Fruit fly (Drosophila melanogaster) whole organism, embryonic: ENCODE data around the gene fz4.

ENCODE experiments used
- Ada2b ChIP-seq: fragments of 200-800 bp; sonication (Bioruptor generic); IDR thresholded peaks from 2 replicates; pipeline ENCODE4 v1.3.6; 2022; ENCODE audit warnings: missing biosample characterization, missing genetic modification characterization
- Aef1 ChIP-seq: fragments of 200-800 bp; sonication (Bioruptor generic); IDR thresholded peaks from 3 replicates; pipeline ENCODE4 v1.3.6; 2022; ENCODE audit warnings: missing biosample characterization, missing genetic modification characterization
- Bdp1 ChIP-seq: fragments of 200-800 bp; sonication (Bioruptor generic); optimal IDR thresholded peaks from 3 replicates; lab custom pipeline; 2016; ENCODE audit warnings: missing biosample characterization, missing genetic modification characterization
- CG11504 ChIP-seq: fragments of 200-800 bp; sonication (Bioruptor generic); optimal IDR thresholded peaks from 3 replicates; lab custom pipeline; 2019; ENCODE audit warnings: missing biosample characterization, mild to moderate bottlenecking, missing genetic modification characterization, moderate library complexity
- CG12942 ChIP-seq: fragments of 200-800 bp; sonication (Bioruptor generic); optimal IDR thresholded peaks from 3 replicates; lab custom pipeline; 2016; ENCODE audit warnings: missing biosample characterization, missing genetic modification characterization
- CG13775 ChIP-seq: fragments of 200-800 bp; sonication (Bioruptor generic); optimal IDR thresholded peaks from 3 replicates; lab custom pipeline; 2017; ENCODE audit warnings: missing biosample characterization, mild to moderate bottlenecking, missing genetic modification characterization
- CG17612 ChIP-seq: fragments of 200-800 bp; sonication (Bioruptor generic); IDR thresholded peaks from 2 replicates; pipeline ENCODE4 v1.3.6; 2022; ENCODE audit warnings: missing biosample characterization, missing genetic modification characterization
- CG32767 ChIP-seq: fragments of 200-800 bp; sonication (Bioruptor generic); IDR thresholded peaks from 2 replicates; pipeline ENCODE4 v1.3.6; 2022; ENCODE audit warnings: missing biosample characterization, missing genetic modification characterization
- CG34376 ChIP-seq: fragments of 200-800 bp; sonication (Bioruptor generic); optimal IDR thresholded peaks from 2 replicates; lab custom pipeline; 2018; ENCODE audit warnings: missing biosample characterization, mild to moderate bottlenecking, missing genetic modification characterization
- CG3847 ChIP-seq: fragments of 200-800 bp; sonication (Bioruptor generic); IDR thresholded peaks from 2 replicates; pipeline ENCODE4 v1.3.6; 2022; ENCODE audit warnings: missing biosample characterization, missing genetic modification characterization
- CG4820 ChIP-seq: fragments of 200-800 bp; sonication (Bioruptor generic); optimal IDR thresholded peaks from 3 replicates; lab custom pipeline; 2016; ENCODE audit warnings: missing biosample characterization, missing genetic modification characterization
- CG6175 ChIP-seq: fragments of 200-800 bp; sonication (Bioruptor generic); IDR thresholded peaks from 3 replicates; pipeline ENCODE4 v1.3.6; 2022; ENCODE audit warnings: missing biosample characterization, missing genetic modification characterization
- CG6254 ChIP-seq: fragments of 200-800 bp; sonication (Bioruptor generic); optimal IDR thresholded peaks from 3 replicates; lab custom pipeline; 2017; ENCODE audit warnings: mild to moderate bottlenecking, missing biosample characterization, missing genetic modification reagents, missing genetic modification characterization
- CG8765 ChIP-seq: fragments of 200-800 bp; sonication (Bioruptor generic); IDR thresholded peaks from 2 replicates; pipeline ENCODE4 v1.3.6; 2022; ENCODE audit warnings: missing biosample characterization, missing genetic modification characterization
- CG8924 ChIP-seq: fragments of 200-800 bp; optimal IDR thresholded peaks from 3 replicates; lab custom pipeline; 2019; ENCODE audit warnings: missing biosample characterization, mild to moderate bottlenecking, missing genetic modification characterization, moderate library complexity
- CG9797 ChIP-seq: fragments of 200-800 bp; sonication (Bioruptor generic); optimal IDR thresholded peaks from 3 replicates; lab custom pipeline; 2018; ENCODE audit warnings: missing biosample characterization, mild to moderate bottlenecking, missing genetic modification characterization
- CG9876 ChIP-seq: fragments of 200-800 bp; sonication (Bioruptor generic); optimal IDR thresholded peaks from 2 replicates; lab custom pipeline; 2016; ENCODE audit warnings: missing biosample characterization, missing genetic modification characterization
- CoRest ChIP-seq: fragments of 200-800 bp; sonication (Bioruptor generic); optimal IDR thresholded peaks from 3 replicates; lab custom pipeline; 2018; ENCODE audit warnings: missing biosample characterization, mild to moderate bottlenecking, missing genetic modification characterization, moderate library complexity
- CrebB ChIP-seq: fragments of 200-800 bp; sonication (Bioruptor generic); optimal IDR thresholded peaks from 3 replicates; lab custom pipeline; 2018; ENCODE audit warnings: missing biosample characterization, mild to moderate bottlenecking, missing genetic modification characterization
- Dip2 ChIP-seq: fragments of 200-800 bp; sonication (Bioruptor generic); IDR thresholded peaks from 2 replicates; pipeline ENCODE4 v1.3.6; 2022; ENCODE audit warnings: missing biosample characterization, missing genetic modification characterization
- ERR ChIP-seq: fragments of 200-800 bp; sonication (Bioruptor generic); optimal IDR thresholded peaks from 2 replicates; lab custom pipeline; 2016; ENCODE audit warnings: missing biosample characterization, missing genetic modification characterization
- Hr39 ChIP-seq: fragments of >200 bp; optimal IDR thresholded peaks from 2 replicates; lab custom pipeline; 2017
- MESR4 ChIP-seq: fragments of 200-800 bp; sonication (Bioruptor generic); optimal IDR thresholded peaks from 2 replicates; lab custom pipeline; 2018; ENCODE audit warnings: missing biosample characterization, mild to moderate bottlenecking, missing genetic modification characterization, moderate library complexity
- Taf1 ChIP-seq: fragments of 200-800 bp; sonication (Bioruptor generic); IDR thresholded peaks from 2 replicates; pipeline ENCODE4 v1.3.6; 2022; ENCODE audit warnings: missing biosample characterization, missing genetic modification characterization
- Tbp ChIP-seq: fragments of >200 bp; optimal IDR thresholded peaks from 2 replicates; lab custom pipeline; 2018; ENCODE audit warnings: missing biosample characterization, missing genetic modification characterization
- bsh ChIP-seq, 2 experiments: fragments of 200-800 bp; sonication (Bioruptor generic); optimal IDR thresholded peaks; 2 replicates each; lab custom pipeline; 2017 to 2018; ENCODE audit warnings: mild to moderate bottlenecking in 2 of 2, missing biosample characterization in 2 of 2, missing genetic modification characterization in 2 of 2, moderate library complexity in 1 of 2
- cato ChIP-seq: fragments of 200-800 bp; sonication (Bioruptor generic); optimal IDR thresholded peaks from 2 replicates; lab custom pipeline; 2016; ENCODE audit warnings: missing biosample characterization, missing genetic modification characterization, borderline replicate concordance
- caup ChIP-seq: fragments of 200-800 bp; sonication (Bioruptor generic); optimal IDR thresholded peaks from 3 replicates; lab custom pipeline; 2017; ENCODE audit warnings: missing biosample characterization, mild to moderate bottlenecking, missing genetic modification characterization, moderate library complexity; ENCODE audit not compliant: severe bottlenecking
- chif ChIP-seq, 2 experiments: fragments of 200-800 bp; sonication (Bioruptor generic); optimal IDR thresholded peaks; 3 replicates each; lab custom pipeline; 2016; ENCODE audit warnings: missing biosample characterization in 2 of 2, missing genetic modification characterization in 2 of 2
- danr ChIP-seq: fragments of 200-800 bp; sonication (Bioruptor generic); IDR thresholded peaks from 2 replicates; pipeline ENCODE4 v1.3.6; 2022; ENCODE audit warnings: missing biosample characterization, missing genetic modification characterization
- dimm ChIP-seq: fragments of 200-800 bp; sonication (Bioruptor generic); IDR thresholded peaks from 2 replicates; pipeline ENCODE4 v1.3.6; 2022; ENCODE audit warnings: missing biosample characterization, missing genetic modification characterization
- gem ChIP-seq: fragments of 200-800 bp; sonication (Bioruptor generic); optimal IDR thresholded peaks from 2 replicates; lab custom pipeline; 2019; ENCODE audit warnings: missing biosample characterization, mild to moderate bottlenecking, missing genetic modification characterization, moderate library complexity
- grn ChIP-seq: fragments of 200-800 bp; sonication (Bioruptor generic); optimal IDR thresholded peaks from 3 replicates; lab custom pipeline; 2017; ENCODE audit warnings: missing biosample characterization, missing genetic modification characterization
- gsb ChIP-seq: fragments of 200-800 bp; sonication (Bioruptor generic); IDR thresholded peaks from 2 replicates; pipeline ENCODE4 v1.3.6; 2022; ENCODE audit warnings: missing biosample characterization, missing genetic modification characterization
- hbn ChIP-seq: fragments of 200-800 bp; sonication (Bioruptor generic); IDR thresholded peaks from 2 replicates; pipeline ENCODE4 v1.3.6; 2022; ENCODE audit warnings: missing biosample characterization, missing genetic modification characterization; ENCODE audit not compliant: partially characterized antibody
- hth ChIP-seq: fragments of >200 bp; optimal IDR thresholded peaks from 2 replicates; lab custom pipeline; 2017; ENCODE audit warnings: inconsistent platforms
- jing ChIP-seq: fragments of 200-800 bp; sonication (Bioruptor generic); optimal IDR thresholded peaks from 2 replicates; lab custom pipeline; 2018; ENCODE audit warnings: missing biosample characterization, mild to moderate bottlenecking, missing genetic modification characterization
- ken ChIP-seq: fragments of 200-800 bp; sonication (Bioruptor generic); IDR thresholded peaks from 3 replicates; pipeline ENCODE4 v1.3.6; 2022; ENCODE audit warnings: missing biosample characterization, missing genetic modification characterization
- maf-S ChIP-seq: fragments of 200-800 bp; sonication (Bioruptor generic); optimal IDR thresholded peaks from 2 replicates; lab custom pipeline; 2016; ENCODE audit warnings: missing biosample characterization, missing genetic modification characterization
- oc ChIP-seq: fragments of 200-800 bp; sonication (Bioruptor generic); optimal IDR thresholded peaks from 2 replicates; lab custom pipeline; 2018; ENCODE audit warnings: missing biosample characterization, mild to moderate bottlenecking, missing genetic modification characterization, moderate library complexity
- pum ChIP-seq: fragments of 200-800 bp; sonication (Bioruptor generic); optimal IDR thresholded peaks from 2 replicates; lab custom pipeline; 2016; ENCODE audit warnings: missing biosample characterization, missing genetic modification characterization
- sens-2 ChIP-seq: fragments of 200-800 bp; sonication (Bioruptor generic); IDR thresholded peaks from 2 replicates; pipeline ENCODE4 v1.3.6; 2022; ENCODE audit warnings: missing biosample characterization, missing genetic modification characterization
- shn ChIP-seq: fragments of 200-800 bp; sonication (Bioruptor generic); optimal IDR thresholded peaks from 3 replicates; lab custom pipeline; 2016; ENCODE audit warnings: missing biosample characterization, missing genetic modification characterization
- ssp ChIP-seq: fragments of 200-800 bp; sonication (Bioruptor generic); IDR thresholded peaks from 2 replicates; pipeline ENCODE4 v1.3.6; 2022; ENCODE audit warnings: missing biosample characterization, missing genetic modification characterization
- tgo ChIP-seq: fragments of 200-800 bp; sonication (Bioruptor generic); IDR thresholded peaks from 3 replicates; pipeline ENCODE4 v1.3.6; 2022; ENCODE audit warnings: missing biosample characterization, missing genetic modification characterization
- trh ChIP-seq: fragments of 200-800 bp; sonication (Bioruptor generic); optimal IDR thresholded peaks from 2 replicates; lab custom pipeline; 2016; ENCODE audit warnings: missing biosample characterization, missing genetic modification characterization
- vnd ChIP-seq: fragments of 200-800 bp; sonication (Bioruptor generic); IDR thresholded peaks from 3 replicates; pipeline ENCODE4 v1.3.6; 2022; ENCODE audit warnings: missing biosample characterization, missing genetic modification characterization; ENCODE audit not compliant: partially characterized antibody
- wor ChIP-seq: fragments of 200-800 bp; sonication (Bioruptor generic); IDR thresholded peaks from 2 replicates; pipeline ENCODE4 v1.3.6; 2022; ENCODE audit warnings: missing biosample characterization, missing genetic modification characterization

The fz4 gene

dm6 chrX:7095292-7095911 is 14.7 kb downstream of the fz4 start (continued):
- peak; percentile 73 for TF ChIP-seq jing
- TF ChIP-seq gsb (GFP tag; lab: Robert Waterston, UW): peak; percentile 34; the same call in 1 of the 2 replicates
- 0 out of 2 replicates have a peak, but pooled peaks have one; percentile 37 for TF ChIP-seq danr (GFP tag; lab: Robert Waterston, UW)
- TF ChIP-seq tgo (GFP tag; lab: Robert Waterston, UW): peak; percentile 69
- peak; percentile 7 for TF ChIP-seq CG6254 (GFP tag; lab: Kevin White, UChicago)
- peak; percentile 50 for TF ChIP-seq cato (GFP tag; lab: Kevin White, UChicago)
- peak; percentile 67 for TF ChIP-seq wor (GFP tag; lab: Robert Waterston, UW)
- TF ChIP-seq CG11504 (tag; lab: Kevin White, UChicago): peak; percentile 87
- TF ChIP-seq oc (tag; lab: Kevin White, UChicago): peak; percentile 75
- TF ChIP-seq CG9876: peak; percentile 53
- TF ChIP-seq CG17612 (GFP tag; lab: Robert Waterston, UW): peak; percentile 19; the same call in 1 of the 2 replicates
- 0 out of 2 replicates have a peak, but pooled peaks have one; percentile 19 for TF ChIP-seq dimm (GFP tag; lab: Robert Waterston, UW)
- TF ChIP-seq ken (GFP tag; lab: Robert Waterston, UW): peak; percentile 86
- TF ChIP-seq Taf1 (GFP tag; lab: Robert Waterston, UW): peak; percentile 25; the same call in 1 of the 2 replicates
- TF ChIP-seq ssp (GFP tag; lab: Robert Waterston, UW): peak; percentile 53
- no peak for TF ChIP-seq trh (GFP tag; lab: Kevin White, UChicago)
- peak; percentile 67 for TF ChIP-seq CG3847
- peak; percentile 87 for TF ChIP-seq gem
- TF ChIP-seq pum: peak; percentile 57
- TF ChIP-seq grn (GFP tag; lab: Kevin White, UChicago): no peak
- TF ChIP-seq ERR (GFP tag; lab: Kevin White, UChicago): peak; percentile 13
- peak; percentile 43 for TF ChIP-seq Bdp1
- TF ChIP-seq CG13775 (GFP tag; lab: Kevin White, UChicago): peak; percentile 24
- peak; percentile 33 for TF ChIP-seq CrebB
- no peak for TF ChIP-seq CG9797
- no peak for TF ChIP-seq MESR4 (GFP tag; lab: Kevin White, UChicago)
- peak; percentile 77 for TF ChIP-seq CG32767 (GFP tag; lab: Robert Waterston, UW)
- peak; percentile 49 for TF ChIP-seq caup (GFP tag; lab: Kevin White, UChicago)
- TF ChIP-seq CG34376 (GFP tag; lab: Kevin White, UChicago): peak; percentile 56
- no peak for TF ChIP-seq CG8765 (GFP tag; lab: Robert Waterston, UW)
- peak; percentile 83 for TF ChIP-seq Ada2b (GFP tag; lab: Robert Waterston, UW)
- TF ChIP-seq CG4820: peak; percentile 76
- TF ChIP-seq shn (GFP tag; lab: Kevin White, UChicago): peak; percentile 42
- TF ChIP-seq CG12942: peak; percentile 68
- peak; percentile 71 to 80 for TF ChIP-seq chif (GFP tag; optimal IDR thresholded peaks at IDR 0.05; lab: Kevin White, UChicago)
- TF ChIP-seq hth (lab: Kevin White, UChicago): no peak
- no peak for TF ChIP-seq hbn (GFP tag; lab: Robert Waterston, UW)
- TF ChIP-seq bsh (GFP tag; optimal IDR thresholded peaks at IDR 0.05; lab: Kevin White, UChicago): peak in 1 of 2 experiments; percentile 86
- peak; percentile 67; the same call in 2 of the 3 replicates for TF ChIP-seq Aef1 (GFP tag; lab: Robert Waterston, UW)
- no peak for TF ChIP-seq Tbp (GFP tag; lab: Kevin White, UChicago)
- no peak for TF ChIP-seq vnd (GFP tag; lab: Robert Waterston, UW)
- peak; percentile 51 for TF ChIP-seq maf-S (GFP tag; lab: Kevin White, UChicago)
- TF ChIP-seq Hr39 (lab: Kevin White, UChicago): no peak
- peak; percentile 53; the same call in 1 of the 3 replicates for TF ChIP-seq CG6175 (GFP tag; lab: Robert Waterston, UW)
- TF ChIP-seq CG8924 (tag; lab: Kevin White, UChicago): peak; percentile 79
- TF ChIP-seq sens-2 (GFP tag; lab: Robert Waterston, UW): peak; percentile 66; the same call in 1 of the 2 replicates
- no peak for TF ChIP-seq Dip2 (GFP tag; lab: Robert Waterston, UW)
- TF ChIP-seq CoRest (tag; lab: Kevin White, UChicago): peak; percentile 84
